Worm (Caenorhabditis elegans): ENCODE data around the gene srw-7.

DNA sequence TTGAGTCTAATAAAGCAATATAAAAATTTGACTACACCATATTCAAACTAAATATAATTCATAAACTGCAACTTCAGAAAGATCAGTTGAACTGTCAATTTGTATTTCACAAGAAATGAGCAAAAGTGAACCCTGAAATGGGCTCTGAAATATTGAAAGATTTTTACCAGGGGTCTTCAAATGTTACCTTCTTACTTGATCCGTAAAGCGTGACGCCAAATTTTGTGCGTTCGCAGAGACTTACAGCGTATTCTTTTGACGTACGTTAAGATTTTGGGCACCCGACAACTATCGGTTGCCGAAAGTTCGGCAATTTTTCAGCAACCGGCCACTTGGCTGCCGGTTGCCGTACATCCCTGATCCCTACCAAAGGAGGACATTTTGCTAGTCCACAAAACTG lies 4.0 kb downstream of the srw-7 start:
- TF ChIP-seq scrt-1 (GFP tag; IDR thresholded peaks at IDR 0.05): no peak
- no peak for TF ChIP-seq ama-1 (optimal IDR thresholded peaks at IDR 0.05)
- no peak for TF ChIP-seq B0310.2 (tag; optimal IDR thresholded peaks at IDR 0.05)
- TF ChIP-seq flt-1 (GFP tag; IDR thresholded peaks at IDR 0.05): no peak
- no peak for TF ChIP-seq ets-7 (tag; optimal IDR thresholded peaks at IDR 0.05)
- TF ChIP-seq tra-4 (tag; optimal IDR thresholded peaks at IDR 0.05): no peak
- no peak for TF ChIP-seq tbx-11 (GFP tag; IDR thresholded peaks at IDR 0.05)
- no peak for TF ChIP-seq sea-1 (GFP tag; conservative IDR thresholded peaks at IDR 0.05)
- TF ChIP-seq aly-1 (tag; optimal IDR thresholded peaks at IDR 0.05): no peak
- no peak for TF ChIP-seq ceh-13 (GFP tag; optimal IDR thresholded peaks at IDR 0.05)
- TF ChIP-seq hmbx-1 (tag; optimal IDR thresholded peaks at IDR 0.05): no peak
- no peak for TF ChIP-seq hmg-4 (GFP tag; optimal IDR thresholded peaks at IDR 0.05)
- no peak for TF ChIP-seq tbx-37 (GFP tag; conservative IDR thresholded peaks at IDR 0.05)
